Fruit fly (Drosophila melanogaster): Measurements from ENCODE around the gene Sfp33A2.

- TF ChIP-seq psq (optimal IDR thresholded peaks at IDR 0.05) (no peak), usp (GFP tag; optimal IDR thresholded peaks at IDR 0.05) (no peak), Dll (optimal IDR thresholded peaks at IDR 0.05) (peak; percentile 70), CG8478 (optimal IDR thresholded peaks at IDR 0.05) (peak; percentile 32), pan (optimal IDR thresholded peaks at IDR 0.05) (no peak)
These were observed 29.8 kb upstream of the Sfp33A2 start for dm6 chr2L:11807697-11808226.

Data from whole organism.